Worm (Caenorhabditis elegans) whole organism, L4 larva: Measurements from ENCODE around the gene K10B2.4.

Experiments
- attf-4 ChIP-seq: sonication (generic microtip); optimal IDR thresholded peaks from 3 replicates; lab custom pipeline; 2017; ENCODE audit warnings: missing biosample characterization, missing genetic modification characterization
- egl-43 ChIP-seq: fragments of 200-800 bp; sonication (Bioruptor generic); IDR thresholded peaks from 2 replicates; pipeline ENCODE4 v1.3.6; 2022; ENCODE audit warnings: missing genetic modification reagents, missing genetic modification characterization, missing compliant biosample characterization
- nhr-6 ChIP-seq: fragments of 150-350 bp; optimal IDR thresholded peaks from 2 replicates; lab custom pipeline; 2014; ENCODE audit warnings: missing biosample characterization, missing genetic modification characterization

- TF ChIP-seq egl-43 (GFP tag; lab: Robert Waterston, UW) (no peak), nhr-6 (tag; lab: Kevin White, UChicago) (no peak), attf-4 (tag; lab: Kevin White, UChicago) (no peak)
Observed at ce11 chrII:6344513-6344912, 16.2 kb downstream of the K10B2.4 start.
